Worm (Caenorhabditis elegans): Measurements from ENCODE around the gene sod-5.

DNA sequence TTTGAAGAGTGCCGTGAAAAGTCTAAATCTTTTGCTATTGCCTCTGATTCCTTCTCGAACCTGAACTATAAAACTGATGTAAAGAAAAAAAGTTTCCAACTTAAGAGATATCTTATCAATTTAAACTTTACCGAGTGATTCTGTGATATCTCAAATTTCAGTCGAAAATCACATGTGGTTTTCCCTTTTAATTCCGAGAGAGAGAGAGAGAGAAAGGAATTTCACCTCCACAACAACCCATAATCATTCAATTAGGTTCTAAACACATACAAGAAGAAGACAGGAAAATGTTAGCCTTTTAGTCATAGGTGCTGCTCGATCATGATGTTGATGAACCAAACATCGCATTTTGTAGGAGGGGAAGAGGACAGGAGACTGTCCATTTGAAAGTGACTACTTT, 26.4 kb upstream of the sod-5 start:
- TF ChIP-seq B0035.1 (tag; optimal IDR thresholded peaks at IDR 0.05): no peak
- TF ChIP-seq nfya-1 (tag; optimal IDR thresholded peaks at IDR 0.05; ENCODE audit: borderline replicate concordance, insufficient read depth): no peak
- no peak for TF ChIP-seq lin-26 (GFP tag; IDR thresholded peaks at IDR 0.05)
- no peak for TF ChIP-seq unc-62 (GFP tag; optimal IDR thresholded peaks at IDR 0.05)
- no peak for TF ChIP-seq dox-1 (GFP tag; IDR thresholded peaks at IDR 0.05)
- TF ChIP-seq pha-4 (tag; optimal IDR thresholded peaks at IDR 0.05): no peak
- TF ChIP-seq let-526 (GFP tag; IDR thresholded peaks at IDR 0.05): no peak
- TF ChIP-seq F37B4.10 (GFP tag; IDR thresholded peaks at IDR 0.05): no peak
- TF ChIP-seq B0019.2 (GFP tag; conservative IDR thresholded peaks at IDR 0.05): no peak
- no peak for TF ChIP-seq ZK185.1 (tag; optimal IDR thresholded peaks at IDR 0.05; ENCODE audit: poor library complexity, severe bottlenecking)
- no peak for TF ChIP-seq D2030.7 (GFP tag; IDR thresholded peaks at IDR 0.05)
